In genomic region chr2L:12026458-12027431, dm6 we compare ENCODE assay signal across 3 fruit fly cellular contexts.
TF ChIP-seq lines count a peak whose summit lies in the region.

No protein-coding gene starts in this region.

TF ChIP-seq in whole organism, embryonic, 481 proteins besides CTCF, POLR2A, EP300 and RAD21 (continued from another document and continues in another):
- TF ChIP-seq Doc2 (GFP tag; IDR thresholded peaks at IDR 0.05; lab: Robert Waterston, UW): no peak
- no peak for TF ChIP-seq Dbx (GFP tag; IDR thresholded peaks at IDR 0.05; lab: Robert Waterston, UW)
- TF ChIP-seq CG7745 (tag; optimal IDR thresholded peaks at IDR 0.05; lab: Kevin White, UChicago): no peak
- peak; percentile 34 for TF ChIP-seq CG10654 (GFP tag; optimal IDR thresholded peaks at IDR 0.05; lab: Kevin White, UChicago)
- TF ChIP-seq crp (GFP tag; optimal IDR thresholded peaks at IDR 0.05; lab: Kevin White, UChicago): no peak
- no peak; the same call in 1 of the 2 replicates for TF ChIP-seq esg (GFP tag; conservative IDR thresholded peaks at IDR 0.05; lab: Robert Waterston, UW)
- no peak for TF ChIP-seq CG31365 (tag; optimal IDR thresholded peaks at IDR 0.05; lab: Kevin White, UChicago)
- TF ChIP-seq gce (GFP tag; IDR thresholded peaks at IDR 0.05; lab: Robert Waterston, UW): 0 out of 3 replicates have a peak, but pooled peaks have one; percentile 10
- TF ChIP-seq cas (GFP tag; IDR thresholded peaks at IDR 0.05; lab: Robert Waterston, UW): no peak
- TF ChIP-seq CG31441 (GFP tag; IDR thresholded peaks at IDR 0.05; lab: Robert Waterston, UW): peak; percentile 67
- no peak for TF ChIP-seq Ada2b (GFP tag; IDR thresholded peaks at IDR 0.05; lab: Robert Waterston, UW)
- peak; percentile 4 for TF ChIP-seq fd3F (GFP tag; optimal IDR thresholded peaks at IDR 0.05; lab: Kevin White, UChicago)
- no peak; the same call in none of the 2 replicates for TF ChIP-seq CG6689 (GFP tag; IDR thresholded peaks at IDR 0.05; lab: Robert Waterston, UW)
- TF ChIP-seq CG13296 (GFP tag; optimal IDR thresholded peaks at IDR 0.05; lab: Kevin White, UChicago): peak; percentile 32
- peak; percentile 38 for TF ChIP-seq CG15601 (tag; optimal IDR thresholded peaks at IDR 0.05; lab: Kevin White, UChicago)
- TF ChIP-seq slbo (GFP tag; IDR thresholded peaks at IDR 0.05; lab: Robert Waterston, UW): peak; percentile 63
- TF ChIP-seq CG1832 (GFP tag; optimal IDR thresholded peaks at IDR 0.05; lab: Kevin White, UChicago): no peak
- TF ChIP-seq Six4 (GFP tag; optimal IDR thresholded peaks at IDR 0.05; lab: Kevin White, UChicago): peak; percentile 44
- peak; percentile 36 for TF ChIP-seq oc (tag; optimal IDR thresholded peaks at IDR 0.05; lab: Kevin White, UChicago)
- peak in 1 of 3 experiments; percentile 75 for TF ChIP-seq lola (GFP tag; optimal IDR thresholded peaks at IDR 0.05; lab: Kevin White, UChicago)
- peak in 1 of 2 experiments; percentile 37 for TF ChIP-seq Pdp1 (GFP tag; optimal IDR thresholded peaks at IDR 0.05; lab: Kevin White, UChicago)
- TF ChIP-seq gro (GFP tag; optimal IDR thresholded peaks at IDR 0.05; lab: Kevin White, UChicago): no peak
- TF ChIP-seq Antp (GFP tag; optimal IDR thresholded peaks at IDR 0.05; lab: Kevin White, UChicago): no peak
- no peak for TF ChIP-seq lov (optimal IDR thresholded peaks at IDR 0.05; lab: Kevin White, UChicago)
- 0 out of 3 replicates have a peak, but pooled peaks have one; percentile 14 for TF ChIP-seq lov (GFP tag; IDR thresholded peaks at IDR 0.05; lab: Robert Waterston, UW)
- no peak for TF ChIP-seq eve (GFP tag; optimal IDR thresholded peaks at IDR 0.05; lab: Kevin White, UChicago)
- TF ChIP-seq odd (GFP tag; optimal IDR thresholded peaks at IDR 0.05; lab: Kevin White, UChicago): peak; percentile 53
- TF ChIP-seq sim (GFP tag; IDR thresholded peaks at IDR 0.05; lab: Robert Waterston, UW): no peak
- TF ChIP-seq D19B (GFP tag; optimal IDR thresholded peaks at IDR 0.05; lab: Kevin White, UChicago): no peak
- peak; percentile 57 for TF ChIP-seq fd96Cb (tag; optimal IDR thresholded peaks at IDR 0.05; lab: Kevin White, UChicago)
- peak; percentile 13; the same call in 1 of the 2 replicates for TF ChIP-seq dimm (GFP tag; IDR thresholded peaks at IDR 0.05; lab: Robert Waterston, UW)
- peak; percentile 20 for TF ChIP-seq kah (GFP tag; optimal IDR thresholded peaks at IDR 0.05; lab: Kevin White, UChicago)
- peak; percentile 62 for TF ChIP-seq CG14441 (GFP tag; IDR thresholded peaks at IDR 0.05; lab: Robert Waterston, UW)
- TF ChIP-seq Myb (GFP tag; optimal IDR thresholded peaks at IDR 0.05; lab: Kevin White, UChicago): peak; percentile 23
- peak; percentile 3 for TF ChIP-seq Asciz (GFP tag; optimal IDR thresholded peaks at IDR 0.05; lab: Kevin White, UChicago)
- TF ChIP-seq ewg (GFP tag; optimal IDR thresholded peaks at IDR 0.05; lab: Kevin White, UChicago): peak; percentile 44
- TF ChIP-seq CG33557 (GFP tag; optimal IDR thresholded peaks at IDR 0.05; lab: Kevin White, UChicago): no peak
- TF ChIP-seq CG11456 (GFP tag; IDR thresholded peaks at IDR 0.05; lab: Robert Waterston, UW): peak; percentile 68; the same call in 1 of the 3 replicates
- TF ChIP-seq CG11085 (GFP tag; IDR thresholded peaks at IDR 0.05; lab: Robert Waterston, UW): peak; percentile 63
- peak; percentile 75 for TF ChIP-seq Med (GFP tag; lab: Kevin White, UChicago)
- TF ChIP-seq CG9609 (GFP tag; optimal IDR thresholded peaks at IDR 0.05; lab: Kevin White, UChicago): peak; percentile 22
- TF ChIP-seq CG31224 (GFP tag; IDR thresholded peaks at IDR 0.05; lab: Robert Waterston, UW): peak; percentile 41; the same call in 1 of the 2 replicates
- TF ChIP-seq CG8359 (GFP tag; optimal IDR thresholded peaks at IDR 0.05; lab: Kevin White, UChicago; ENCODE audit: borderline replicate concordance): no peak

TF ChIP-seq in whole organism, prepupa, 60 proteins besides CTCF, POLR2A, EP300 and RAD21 (continued from another document):
- peak; percentile 91 for TF ChIP-seq CG9139 (GFP tag; optimal IDR thresholded peaks at IDR 0.05; lab: Kevin White, UChicago)
- peak; percentile 53 for TF ChIP-seq CG11762 (GFP tag; optimal IDR thresholded peaks at IDR 0.05; lab: Kevin White, UChicago; ENCODE audit: insufficient read depth)
- TF ChIP-seq CG3032 (tag; optimal IDR thresholded peaks at IDR 0.05; lab: Kevin White, UChicago): peak; percentile 78
- peak; percentile 29 for TF ChIP-seq Eip93F (GFP tag; optimal IDR thresholded peaks at IDR 0.05; lab: Kevin White, UChicago)
- TF ChIP-seq fd85E (GFP tag; optimal IDR thresholded peaks at IDR 0.05; lab: Kevin White, UChicago): no peak
- TF ChIP-seq CG34406 (GFP tag; optimal IDR thresholded peaks at IDR 0.05; lab: Kevin White, UChicago): peak; percentile 84
- peak; percentile 68 for TF ChIP-seq vri (GFP tag; optimal IDR thresholded peaks at IDR 0.05; lab: Kevin White, UChicago)
- TF ChIP-seq dac (GFP tag; optimal IDR thresholded peaks at IDR 0.05; lab: Kevin White, UChicago): no peak
- TF ChIP-seq CG11294 (GFP tag; IDR thresholded peaks at IDR 0.05; lab: Robert Waterston, UW): peak; percentile 43
- no peak for TF ChIP-seq Lpt (GFP tag; optimal IDR thresholded peaks at IDR 0.05; lab: Kevin White, UChicago)
- peak; percentile 68 for TF ChIP-seq Sox14 (GFP tag; optimal IDR thresholded peaks at IDR 0.05; lab: Kevin White, UChicago)
- TF ChIP-seq fd59A (GFP tag; optimal IDR thresholded peaks at IDR 0.05; lab: Kevin White, UChicago): peak; percentile 71
- TF ChIP-seq CG1621 (tag; optimal IDR thresholded peaks at IDR 0.05; lab: Kevin White, UChicago): peak; percentile 46
- peak; percentile 80 for TF ChIP-seq CG8632 (GFP tag; optimal IDR thresholded peaks at IDR 0.05; lab: Kevin White, UChicago)
- peak; percentile 40 for TF ChIP-seq cyc (GFP tag; optimal IDR thresholded peaks at IDR 0.05; lab: Kevin White, UChicago)
- peak; percentile 91 to 92 for TF ChIP-seq ss (GFP tag; optimal IDR thresholded peaks at IDR 0.05; lab: Kevin White, UChicago)
- peak; percentile 86 for TF ChIP-seq CG6276 (GFP tag; optimal IDR thresholded peaks at IDR 0.05; lab: Kevin White, UChicago)
- TF ChIP-seq CG8119 (GFP tag; IDR thresholded peaks at IDR 0.05; lab: Robert Waterston, UW): peak; percentile 69; the same call in 2 of the 3 replicates
- peak; percentile 87 for TF ChIP-seq svp (GFP tag; lab: Kevin White, UChicago)
- peak; percentile 79 for TF ChIP-seq dsx (GFP tag; optimal IDR thresholded peaks at IDR 0.05; lab: Kevin White, UChicago; ENCODE audit: poor library complexity, severe bottlenecking)
- TF ChIP-seq Hr39 (GFP tag; optimal IDR thresholded peaks at IDR 0.05; lab: Kevin White, UChicago): peak; percentile 81
- peak; percentile 82 for TF ChIP-seq CG10631 (GFP tag; optimal IDR thresholded peaks at IDR 0.05; lab: Kevin White, UChicago)
- TF ChIP-seq achi (GFP tag; optimal IDR thresholded peaks at IDR 0.05; lab: Kevin White, UChicago): peak; percentile 75
- TF ChIP-seq CG4318 (GFP tag; optimal IDR thresholded peaks at IDR 0.05; lab: Kevin White, UChicago): peak; percentile 84
- peak; percentile 79 for TF ChIP-seq acj6 (GFP tag; optimal IDR thresholded peaks at IDR 0.05; lab: Kevin White, UChicago)
- peak; percentile 60 for TF ChIP-seq net (GFP tag; optimal IDR thresholded peaks at IDR 0.05; lab: Kevin White, UChicago)
- peak; percentile 91 for TF ChIP-seq Eip78C (GFP tag; lab: Kevin White, UChicago)
- peak; percentile 50 for TF ChIP-seq Hr4 (GFP tag; optimal IDR thresholded peaks at IDR 0.05; lab: Kevin White, UChicago)
- TF ChIP-seq CG16779 (tag; optimal IDR thresholded peaks at IDR 0.05; lab: Kevin White, UChicago): peak; percentile 67
- peak; percentile 79; the same call in 2 of the 3 replicates for TF ChIP-seq CG6163 (GFP tag; IDR thresholded peaks at IDR 0.05; lab: Robert Waterston, UW)
- peak; percentile 92 for TF ChIP-seq CG32006 (GFP tag; optimal IDR thresholded peaks at IDR 0.05; lab: Kevin White, UChicago)
- TF ChIP-seq Smox (GFP tag; optimal IDR thresholded peaks at IDR 0.05; lab: Kevin White, UChicago): peak; percentile 65
- TF ChIP-seq Ets21C (GFP tag; optimal IDR thresholded peaks at IDR 0.05; lab: Kevin White, UChicago): peak; percentile 62
- peak; percentile 75 for TF ChIP-seq lz (GFP tag; optimal IDR thresholded peaks at IDR 0.05; lab: Kevin White, UChicago)
- peak; percentile 50 for TF ChIP-seq CG8319 (GFP tag; optimal IDR thresholded peaks at IDR 0.05; lab: Kevin White, UChicago)
- TF ChIP-seq CG10669 (GFP tag; optimal IDR thresholded peaks at IDR 0.05; lab: Kevin White, UChicago): peak; percentile 70
- peak; percentile 73 for TF ChIP-seq Sox15 (GFP tag; optimal IDR thresholded peaks at IDR 0.05; lab: Kevin White, UChicago)
- TF ChIP-seq Ets96B (tag; optimal IDR thresholded peaks at IDR 0.05; lab: Kevin White, UChicago): peak; percentile 77

TF ChIP-seq in whole organism, wandering third instar larva, 38 proteins besides CTCF, POLR2A, EP300 and RAD21 (continued from another document):
- TF ChIP-seq Myc (optimal IDR thresholded peaks at IDR 0.05; lab: Kevin White, UChicago) (no peak), rgr (GFP tag; optimal IDR thresholded peaks at IDR 0.05; lab: Kevin White, UChicago) (peak; percentile 70), brk (GFP tag; optimal IDR thresholded peaks at IDR 0.05; lab: Kevin White, UChicago) (peak; percentile 41), fru (GFP tag; optimal IDR thresholded peaks at IDR 0.05; lab: Kevin White, UChicago) (peak; percentile 56), sv (GFP tag; optimal IDR thresholded peaks at IDR 0.05; lab: Kevin White, UChicago) (peak; percentile 3), HLH106 (tag; optimal IDR thresholded peaks at IDR 0.05; lab: Kevin White, UChicago) (peak; percentile 76), usp (GFP tag; optimal IDR thresholded peaks at IDR 0.05; lab: Kevin White, UChicago) (no peak), br (GFP tag; optimal IDR thresholded peaks at IDR 0.05; lab: Kevin White, UChicago) (peak; percentile 61)
